Fruit fly (Drosophila melanogaster) whole organism, embryonic: ENCODE measurements around the gene CG32806.

Source experiments
- Asciz ChIP-seq: fragments of 200-800 bp; sonication (Bioruptor generic); optimal IDR thresholded peaks from 2 replicates; lab custom pipeline; 2017; ENCODE audit warnings: missing biosample characterization, mild to moderate bottlenecking, missing genetic modification characterization, missing genetic modification reagents
- B-H2 ChIP-seq: fragments of 200-800 bp; sonication (Bioruptor generic); optimal IDR thresholded peaks from 2 replicates; lab custom pipeline; 2018; ENCODE audit warnings: missing biosample characterization, mild to moderate bottlenecking, missing genetic modification characterization
- CG10462 ChIP-seq: fragments of 200-800 bp; sonication (Bioruptor generic); optimal IDR thresholded peaks from 2 replicates; lab custom pipeline; 2016; ENCODE audit warnings: missing biosample characterization, missing genetic modification characterization
- CG10979 ChIP-seq: fragments of 200-800 bp; sonication (Bioruptor generic); optimal IDR thresholded peaks from 2 replicates; lab custom pipeline; 2018; ENCODE audit warnings: missing biosample characterization, mild to moderate bottlenecking, missing genetic modification characterization, moderate library complexity
- CG12071 ChIP-seq: fragments of 200-800 bp; sonication (Bioruptor generic); optimal IDR thresholded peaks from 3 replicates; lab custom pipeline; 2018; ENCODE audit warnings: missing biosample characterization, mild to moderate bottlenecking, missing genetic modification characterization
- CG14441 ChIP-seq: fragments of 200-800 bp; sonication (Bioruptor generic); IDR thresholded peaks from 2 replicates; pipeline ENCODE4 v1.3.6; 2022; ENCODE audit warnings: missing biosample characterization, missing genetic modification characterization
- CG14965 ChIP-seq: fragments of 200-800 bp; sonication (Bioruptor generic); optimal IDR thresholded peaks from 2 replicates; lab custom pipeline; 2016; ENCODE audit warnings: missing biosample characterization, missing genetic modification characterization, borderline replicate concordance
- CG15514 ChIP-seq: fragments of 200-800 bp; sonication (Bioruptor generic); optimal IDR thresholded peaks from 3 replicates; lab custom pipeline; 2017; ENCODE audit warnings: missing biosample characterization, missing genetic modification characterization, mild to moderate bottlenecking, moderate library complexity, missing genetic modification reagents
- CG16779 ChIP-seq: fragments of 200-800 bp; sonication (Bioruptor generic); IDR thresholded peaks from 2 replicates; pipeline ENCODE4 v1.3.6; 2022; ENCODE audit warnings: missing biosample characterization, missing genetic modification characterization
- CG17328 ChIP-seq: fragments of 200-800 bp; sonication (Bioruptor generic); IDR thresholded peaks from 2 replicates; pipeline ENCODE4 v1.3.6; 2022; ENCODE audit warnings: missing biosample characterization, missing genetic modification characterization
- CG2116 ChIP-seq: fragments of 200-800 bp; sonication (Bioruptor generic); optimal IDR thresholded peaks from 3 replicates; lab custom pipeline; 2018; ENCODE audit warnings: missing biosample characterization, mild to moderate bottlenecking, missing genetic modification characterization
- CG31224 ChIP-seq: fragments of 200-800 bp; sonication (Bioruptor generic); IDR thresholded peaks from 2 replicates; pipeline ENCODE4 v1.3.6; 2022; ENCODE audit warnings: missing biosample characterization, missing genetic modification characterization
- CG3163 ChIP-seq: fragments of 200-800 bp; sonication (Bioruptor generic); optimal IDR thresholded peaks from 3 replicates; lab custom pipeline; 2016; ENCODE audit warnings: missing biosample characterization, missing genetic modification characterization
- CG32532 ChIP-seq: fragments of 200-800 bp; sonication (Bioruptor generic); IDR thresholded peaks from 2 replicates; pipeline ENCODE4 v1.3.6; 2022; ENCODE audit warnings: missing biosample characterization, missing genetic modification characterization
- CG3281 ChIP-seq: fragments of 200-800 bp; sonication (Bioruptor generic); optimal IDR thresholded peaks from 3 replicates; lab custom pipeline; 2017; ENCODE audit warnings: missing biosample characterization, mild to moderate bottlenecking, missing genetic modification characterization
- CG3407 ChIP-seq: fragments of 200-800 bp; sonication (Bioruptor generic); optimal IDR thresholded peaks from 2 replicates; lab custom pipeline; 2018; ENCODE audit warnings: missing biosample characterization, mild to moderate bottlenecking, missing genetic modification characterization
- CG34224 ChIP-seq: fragments of 200-800 bp; sonication (Bioruptor generic); IDR thresholded peaks from 3 replicates; pipeline ENCODE4 v1.3.6; 2022; ENCODE audit warnings: missing biosample characterization, missing genetic modification characterization; ENCODE audit not compliant: partially characterized antibody
- CG4707 ChIP-seq: fragments of 200-800 bp; sonication (Bioruptor generic); optimal IDR thresholded peaks from 2 replicates; lab custom pipeline; 2018; ENCODE audit warnings: missing biosample characterization, mild to moderate bottlenecking, missing genetic modification characterization, moderate library complexity
- CG6175 ChIP-seq: fragments of 200-800 bp; sonication (Bioruptor generic); IDR thresholded peaks from 3 replicates; pipeline ENCODE4 v1.3.6; 2022; ENCODE audit warnings: missing biosample characterization, missing genetic modification characterization
- CG7786 ChIP-seq: fragments of 200-800 bp; sonication (Bioruptor generic); optimal IDR thresholded peaks from 2 replicates; lab custom pipeline; 2016; ENCODE audit warnings: missing biosample characterization, missing genetic modification characterization
- CG7839 ChIP-seq: fragments of 200-800 bp; sonication (Bioruptor generic); optimal IDR thresholded peaks from 3 replicates; lab custom pipeline; 2018; ENCODE audit warnings: missing biosample characterization, mild to moderate bottlenecking, missing genetic modification characterization, moderate library complexity
- CG9932 ChIP-seq: fragments of 200-800 bp; sonication (Bioruptor generic); IDR thresholded peaks from 2 replicates; pipeline ENCODE4 v1.3.6; 2022; ENCODE audit warnings: missing biosample characterization, missing genetic modification characterization
- D19B ChIP-seq: fragments of 200-800 bp; sonication (Bioruptor generic); optimal IDR thresholded peaks from 2 replicates; lab custom pipeline; 2017; ENCODE audit warnings: missing biosample characterization, mild to moderate bottlenecking, missing genetic modification characterization
- Dip2 ChIP-seq: fragments of 200-800 bp; sonication (Bioruptor generic); IDR thresholded peaks from 2 replicates; pipeline ENCODE4 v1.3.6; 2022; ENCODE audit warnings: missing biosample characterization, missing genetic modification characterization
- Dref ChIP-seq: fragments of 200-800 bp; sonication (Bioruptor generic); IDR thresholded peaks from 2 replicates; pipeline ENCODE4 v1.3.6; 2022; ENCODE audit warnings: missing biosample characterization, missing genetic modification characterization
- Fer1 ChIP-seq: fragments of 200-800 bp; sonication (Bioruptor generic); optimal IDR thresholded peaks from 2 replicates; lab custom pipeline; 2017; ENCODE audit warnings: missing biosample characterization, mild to moderate bottlenecking, missing genetic modification characterization
- Hmr ChIP-seq: fragments of 200-800 bp; sonication (Bioruptor generic); optimal IDR thresholded peaks from 3 replicates; lab custom pipeline; 2017; ENCODE audit warnings: mild to moderate bottlenecking, missing biosample characterization, missing genetic modification reagents, missing genetic modification characterization
- Pdp1 ChIP-seq, 2 experiments: fragments of 200-800 bp; sonication (Bioruptor generic); optimal IDR thresholded peaks; 3 replicates each; lab custom pipeline; 2016; ENCODE audit warnings: missing biosample characterization in 2 of 2, missing genetic modification characterization in 2 of 2, mild to moderate bottlenecking in 1 of 2, moderate library complexity in 1 of 2
- ato ChIP-seq: fragments of 200-800 bp; sonication (Bioruptor generic); IDR thresholded peaks from 2 replicates; pipeline ENCODE4 v1.3.6; 2022; ENCODE audit warnings: missing biosample characterization, missing genetic modification characterization; ENCODE audit not compliant: partially characterized antibody
- cas ChIP-seq: fragments of 200-800 bp; sonication (Bioruptor generic); IDR thresholded peaks from 2 replicates; pipeline ENCODE4 v1.3.6; 2022; ENCODE audit warnings: missing biosample characterization, missing genetic modification characterization
- cato ChIP-seq: fragments of 200-800 bp; sonication (Bioruptor generic); optimal IDR thresholded peaks from 2 replicates; lab custom pipeline; 2016; ENCODE audit warnings: missing biosample characterization, missing genetic modification characterization, borderline replicate concordance
- caup ChIP-seq: fragments of 200-800 bp; sonication (Bioruptor generic); optimal IDR thresholded peaks from 3 replicates; lab custom pipeline; 2017; ENCODE audit warnings: missing biosample characterization, mild to moderate bottlenecking, missing genetic modification characterization, moderate library complexity; ENCODE audit not compliant: severe bottlenecking
- dmrt99B ChIP-seq: fragments of 200-800 bp; sonication (Bioruptor generic); optimal IDR thresholded peaks from 2 replicates; lab custom pipeline; 2018; ENCODE audit warnings: missing biosample characterization, mild to moderate bottlenecking, missing genetic modification characterization, moderate library complexity
- fd3F ChIP-seq: fragments of 200-800 bp; sonication (Bioruptor generic); optimal IDR thresholded peaks from 2 replicates; lab custom pipeline; 2018; ENCODE audit warnings: missing biosample characterization, mild to moderate bottlenecking, missing genetic modification characterization, moderate library complexity
- fu2 ChIP-seq: fragments of 200-800 bp; sonication (Bioruptor generic); optimal IDR thresholded peaks from 2 replicates; lab custom pipeline; 2016; ENCODE audit warnings: missing biosample characterization, missing genetic modification characterization
- gcm2 ChIP-seq: fragments of 200-800 bp; sonication (Bioruptor generic); optimal IDR thresholded peaks from 2 replicates; lab custom pipeline; 2016; ENCODE audit warnings: missing biosample characterization, missing genetic modification characterization
- grau ChIP-seq: fragments of 200-800 bp; optimal IDR thresholded peaks from 3 replicates; lab custom pipeline; 2019; ENCODE audit warnings: missing biosample characterization, mild to moderate bottlenecking, missing genetic modification characterization, moderate library complexity
- ham ChIP-seq: fragments of 200-800 bp; sonication (Bioruptor generic); IDR thresholded peaks from 2 replicates; pipeline ENCODE4 v1.3.6; 2022; ENCODE audit warnings: missing biosample characterization, missing genetic modification characterization
- lab ChIP-seq: fragments of 200-800 bp; sonication (Bioruptor generic); optimal IDR thresholded peaks from 3 replicates; lab custom pipeline; 2017; ENCODE audit warnings: missing biosample characterization, missing genetic modification characterization, mild to moderate bottlenecking, moderate library complexity, missing genetic modification reagents
- mirr ChIP-seq: fragments of 200-800 bp; sonication (Bioruptor generic); optimal IDR thresholded peaks from 3 replicates; lab custom pipeline; 2018; ENCODE audit warnings: missing biosample characterization, mild to moderate bottlenecking, missing genetic modification characterization
- p53 ChIP-seq: fragments of 200-800 bp; sonication (Bioruptor generic); optimal IDR thresholded peaks from 2 replicates; lab custom pipeline; 2016; ENCODE audit warnings: missing biosample characterization, missing genetic modification characterization
- pan ChIP-seq, 4 experiments: fragments of >200 bp in 3 of 4; fragments of 200-800 bp in 1 of 4; sonication (Bioruptor generic) in 1 of 4; optimal IDR thresholded peaks in 3 of 4; IDR thresholded peaks in 1 of 4; 2 replicates each; pipeline versions ENCODE4 v1.3.6 to Lab custom; 2017 to 2022; ENCODE audit warnings: missing biosample characterization in 2 of 4, missing genetic modification characterization in 2 of 4, mixed read lengths in 1 of 4
- peb ChIP-seq: fragments of 200-800 bp; sonication (Bioruptor generic); IDR thresholded peaks from 2 replicates; pipeline ENCODE4 v1.3.6; 2022; ENCODE audit warnings: missing biosample characterization, missing genetic modification characterization
- phol ChIP-seq: fragments of 200-800 bp; sonication (Bioruptor generic); optimal IDR thresholded peaks from 3 replicates; lab custom pipeline; 2018; ENCODE audit warnings: missing biosample characterization, mild to moderate bottlenecking, missing genetic modification characterization, moderate library complexity
- pros ChIP-seq: fragments of 200-800 bp; sonication (Bioruptor generic); optimal IDR thresholded peaks from 3 replicates; lab custom pipeline; 2019; ENCODE audit warnings: missing biosample characterization, mild to moderate bottlenecking, missing genetic modification characterization, moderate library complexity
- row ChIP-seq: fragments of 200-800 bp; sonication (Bioruptor generic); IDR thresholded peaks from 3 replicates; pipeline ENCODE4 v1.3.6; 2022; ENCODE audit warnings: missing biosample characterization, missing genetic modification characterization
- sens-2 ChIP-seq: fragments of 200-800 bp; sonication (Bioruptor generic); IDR thresholded peaks from 2 replicates; pipeline ENCODE4 v1.3.6; 2022; ENCODE audit warnings: missing biosample characterization, missing genetic modification characterization
- seq ChIP-seq: fragments of 200-800 bp; sonication (Bioruptor generic); IDR thresholded peaks from 2 replicates; pipeline ENCODE4 v1.3.6; 2022; ENCODE audit warnings: missing biosample characterization, missing genetic modification characterization
- sisA ChIP-seq: fragments of 200-800 bp; sonication (Bioruptor generic); IDR thresholded peaks from 2 replicates; pipeline ENCODE4 v1.3.6; 2022; ENCODE audit warnings: missing biosample characterization, missing genetic modification characterization
- vfl ChIP-seq: fragments of 200-800 bp; sonication (Bioruptor generic); optimal IDR thresholded peaks from 2 replicates; lab custom pipeline; 2016; ENCODE audit warnings: missing biosample characterization, missing genetic modification characterization

CG32806 gene

dm6 chrX:1772626-1773025, 16.7 kb upstream of the CG32806 start (continued):
- TF ChIP-seq vfl (GFP tag; lab: Kevin White, UChicago): no peak
- TF ChIP-seq fu2: no peak
- no peak for TF ChIP-seq CG6175 (GFP tag; lab: Robert Waterston, UW)
- no peak for TF ChIP-seq Dip2 (GFP tag; lab: Robert Waterston, UW)
- TF ChIP-seq caup (GFP tag; lab: Kevin White, UChicago): no peak
- TF ChIP-seq Asciz (GFP tag; lab: Kevin White, UChicago): no peak
- 0 out of 2 replicates have a peak, but pooled peaks have one; percentile 8 for TF ChIP-seq sens-2
- no peak for TF ChIP-seq CG10462
- no peak for TF ChIP-seq gcm2
- TF ChIP-seq CG32532 (GFP tag; lab: Robert Waterston, UW): peak; percentile 59; the same call in 1 of the 2 replicates
- TF ChIP-seq CG17328 (GFP tag; lab: Robert Waterston, UW): no peak
- TF ChIP-seq CG9932 (GFP tag; lab: Robert Waterston, UW): peak; percentile 44
- peak; percentile 62 for TF ChIP-seq Hmr (GFP tag; lab: Kevin White, UChicago)
- TF ChIP-seq CG4707: no peak
- no peak for TF ChIP-seq CG7786 (GFP tag; lab: Kevin White, UChicago)
- TF ChIP-seq peb (GFP tag; lab: Robert Waterston, UW): no peak
- no peak for TF ChIP-seq sisA (GFP tag; lab: Robert Waterston, UW)
- peak; percentile 6 for TF ChIP-seq Fer1
- no peak for TF ChIP-seq D19B (GFP tag; lab: Kevin White, UChicago)
- peak; percentile 12 for TF ChIP-seq grau (tag; lab: Kevin White, UChicago)
- TF ChIP-seq row (GFP tag; lab: Robert Waterston, UW): peak; percentile 42; the same call in 2 of the 3 replicates
- TF ChIP-seq pan (optimal IDR thresholded peaks at IDR 0.05; lab: Kevin White, UChicago): no peak
- peak in 1 of 2 experiments; percentile 18 for TF ChIP-seq pan (GFP tag; optimal IDR thresholded peaks at IDR 0.05 in 1 of 2, IDR thresholded peaks at IDR 0.05 in 1 of 2)
- 0 out of 2 replicates have a peak, but pooled peaks have one; percentile 12 for TF ChIP-seq ato (GFP tag; lab: Robert Waterston, UW)
- no peak for TF ChIP-seq CG14441 (GFP tag; lab: Robert Waterston, UW)
- TF ChIP-seq fd3F (GFP tag; lab: Kevin White, UChicago): no peak
- TF ChIP-seq CG3281: no peak
- TF ChIP-seq lab (GFP tag; lab: Kevin White, UChicago): no peak
- TF ChIP-seq CG3407 (GFP tag; lab: Kevin White, UChicago): no peak
- peak; percentile 6 for TF ChIP-seq CG2116 (GFP tag; lab: Kevin White, UChicago)
- TF ChIP-seq B-H2 (GFP tag; lab: Kevin White, UChicago): peak; percentile 38
- peak; percentile 14 for TF ChIP-seq CG7839
- peak in 1 of 2 experiments; percentile 48 for TF ChIP-seq Pdp1 (GFP tag; optimal IDR thresholded peaks at IDR 0.05; lab: Kevin White, UChicago)
- no peak for TF ChIP-seq dmrt99B (tag; lab: Kevin White, UChicago)
- peak; percentile 55 for TF ChIP-seq Dref (GFP tag; lab: Robert Waterston, UW)
- no peak for TF ChIP-seq seq (GFP tag; lab: Robert Waterston, UW)
- peak; percentile 19 for TF ChIP-seq mirr
- peak; percentile 53 for TF ChIP-seq CG14965 (GFP tag; lab: Kevin White, UChicago)
- TF ChIP-seq cato: no peak
- TF ChIP-seq p53 (GFP tag; lab: Kevin White, UChicago): no peak
- no peak for TF ChIP-seq pros (GFP tag; lab: Kevin White, UChicago)
- TF ChIP-seq CG15514 (GFP tag; lab: Kevin White, UChicago): peak; percentile 63
- TF ChIP-seq phol (tag; lab: Kevin White, UChicago): peak; percentile 56
- TF ChIP-seq CG3163 (GFP tag; lab: Kevin White, UChicago): peak; percentile 2
- TF ChIP-seq ham (GFP tag; lab: Robert Waterston, UW): no peak
- no peak for TF ChIP-seq CG31224 (GFP tag; lab: Robert Waterston, UW)
- no peak for TF ChIP-seq CG16779 (GFP tag; lab: Robert Waterston, UW)
- peak; percentile 56; the same call in 2 of the 3 replicates for TF ChIP-seq CG34224 (GFP tag; lab: Robert Waterston, UW)
- no peak for TF ChIP-seq cas (GFP tag; lab: Robert Waterston, UW)
- TF ChIP-seq CG10979 (tag; lab: Kevin White, UChicago): peak; percentile 94
- TF ChIP-seq CG12071: no peak
